Worm (Caenorhabditis elegans) whole organism, mixed stage, embryonic: Measurements from ENCODE around the gene srv-27.

Source experiments
- ceh-83 ChIP-seq: fragments of 200-800 bp; sonication (Bioruptor generic); optimal IDR thresholded peaks from 2 replicates; lab custom pipeline; 2018; ENCODE audit warnings: mild to moderate bottlenecking, missing genetic modification characterization, missing compliant biosample characterization
- mls-2 ChIP-seq: sonication (generic microtip); optimal IDR thresholded peaks from 2 replicates; lab custom pipeline; 2016; ENCODE audit warnings: mild to moderate bottlenecking, missing genetic modification characterization, moderate library complexity, missing compliant biosample characterization
- nhr-237 ChIP-seq: fragments of 150-350 bp; optimal IDR thresholded peaks from 2 replicates; lab custom pipeline; 2014; ENCODE audit warnings: missing biosample characterization, missing genetic modification characterization
- unc-39 ChIP-seq: fragments of 150-350 bp; optimal IDR thresholded peaks from 2 replicates; lab custom pipeline; 2014; ENCODE audit warnings: missing biosample characterization, missing genetic modification characterization

- no peak for TF ChIP-seq ceh-83 (GFP tag; lab: Kevin White, UChicago)
- TF ChIP-seq unc-39: no peak
- TF ChIP-seq nhr-237: no peak
- no peak for TF ChIP-seq mls-2
Observed at ce11 chrIV:6328198-6328597, 30.0 kb upstream of the srv-27 start.
